Worm (Caenorhabditis elegans) whole organism, young adult: ENCODE measurements around the gene smc-5.

Experiments
- F49E8.2 ChIP-seq: sonication (generic microtip); optimal IDR thresholded peaks from 3 replicates; lab custom pipeline; 2017; ENCODE audit warnings: missing genetic modification characterization, mild to moderate bottlenecking, missing compliant biosample characterization, antibody characterized with exemption, moderate library complexity; ENCODE audit not compliant: insufficient read depth
- dpl-1 ChIP-seq: fragments of 150-350 bp; optimal IDR thresholded peaks from 2 replicates; lab custom pipeline; 2014; ENCODE audit warnings: missing biosample characterization, missing genetic modification reagents, missing genetic modification characterization
- lin-54 ChIP-seq: fragments of 200-800 bp; sonication (Bioruptor generic); optimal IDR thresholded peaks from 2 replicates; lab custom pipeline; 2018; ENCODE audit warnings: mild to moderate bottlenecking, missing genetic modification characterization, missing compliant biosample characterization
- lsy-27 ChIP-seq: sonication (generic microtip); optimal IDR thresholded peaks from 2 replicates; lab custom pipeline; 2017; ENCODE audit warnings: missing genetic modification characterization, mild to moderate bottlenecking, missing compliant biosample characterization, antibody characterized with exemption, missing genotype, borderline replicate concordance; ENCODE audit not compliant: insufficient read depth
- madf-8 ChIP-seq: fragments of 200-800 bp; sonication (Bioruptor generic); conservative IDR thresholded peaks from 2 replicates; pipeline ENCODE4 v1.3.6; 2022; ENCODE audit warnings: missing genetic modification reagents, missing genetic modification characterization, missing compliant biosample characterization
- mcd-1 ChIP-seq: fragments of 200-800 bp; sonication (Bioruptor generic); IDR thresholded peaks from 2 replicates; pipeline ENCODE4 v1.3.6; 2022; ENCODE audit warnings: missing genetic modification reagents, missing genetic modification characterization, missing compliant biosample characterization
- rec-8 ChIP-seq, 2 experiments: sonication (generic microtip); optimal IDR thresholded peaks; 2 replicates each; lab custom pipeline; 2016; ENCODE audit warnings: mild to moderate bottlenecking in 2 of 2, missing genetic modification characterization in 2 of 2, missing genetic modification reagents in 2 of 2, missing genotype in 2 of 2, missing biosample characterization in 1 of 2, missing compliant biosample characterization in 1 of 2, moderate library complexity in 1 of 2
- tbx-9 ChIP-seq: sonication (generic microtip); optimal IDR thresholded peaks from 2 replicates; lab custom pipeline; 2016; ENCODE audit warnings: borderline replicate concordance, missing genetic modification characterization, inconsistent platforms, missing compliant biosample characterization
- unc-130 ChIP-seq: sonication (generic microtip); optimal IDR thresholded peaks from 2 replicates; lab custom pipeline; 2016; ENCODE audit warnings: missing genetic modification reagents, missing genetic modification characterization, missing compliant biosample characterization
- unc-62 ChIP-seq: fragments of 150-350 bp; optimal IDR thresholded peaks from 2 replicates; lab custom pipeline; 2014; ENCODE audit warnings: missing biosample characterization, missing genetic modification reagents, missing genetic modification characterization
- ztf-25 ChIP-seq: fragments of 200-800 bp; sonication (Bioruptor generic); IDR thresholded peaks from 2 replicates; pipeline ENCODE4 v1.3.6; 2022; ENCODE audit warnings: missing genetic modification reagents, missing genetic modification characterization, missing compliant biosample characterization

- no peak for TF ChIP-seq ztf-25 (GFP tag; lab: Robert Waterston, UW)
- TF ChIP-seq unc-130 (GFP tag; lab: Kevin White, UChicago) = no peak
- no peak for TF ChIP-seq lsy-27 (tag; lab: Kevin White, UChicago)
- TF ChIP-seq unc-62 = no peak
- TF ChIP-seq F49E8.2 (tag; lab: Kevin White, UChicago) = peak; percentile 75
- peak; percentile 89 for TF ChIP-seq mcd-1 (GFP tag; lab: Robert Waterston, UW)
- TF ChIP-seq dpl-1 (GFP tag; lab: Kevin White, UChicago) = no peak
- TF ChIP-seq lin-54 = peak; percentile 64
- peak; percentile 41 for TF ChIP-seq madf-8
- TF ChIP-seq tbx-9 (tag; lab: Kevin White, UChicago) = no peak
- peak; percentile 34 to 66 for TF ChIP-seq rec-8 (tag; optimal IDR thresholded peaks at IDR 0.05; lab: Kevin White, UChicago)
These were observed 4.6 kb upstream of the smc-5 start for ce11 chrII:5057315-5057714.
